Worm (Caenorhabditis elegans): Measurements from ENCODE around the gene C04G6.13.

Gene C04G6.13

ce11 chrII:5105020-5105419 lies 11.0 kb downstream of the C04G6.13 start (continued):
- TF ChIP-seq ceh-8 (GFP tag; optimal IDR thresholded peaks at IDR 0.05) (no peak), ceh-63 (GFP tag; optimal IDR thresholded peaks at IDR 0.05) (no peak), nhr-28 (tag; optimal IDR thresholded peaks at IDR 0.05) (no peak), pqm-1 (tag; optimal IDR thresholded peaks at IDR 0.05) (no peak), lin-14 (GFP tag; optimal IDR thresholded peaks at IDR 0.05) (peak; percentile 60), nhr-20 (tag; optimal IDR thresholded peaks at IDR 0.05) (peak; percentile 72), ztf-4 (tag; optimal IDR thresholded peaks at IDR 0.05) (no peak), lin-39 (tag; optimal IDR thresholded peaks at IDR 0.05) (no peak), ceh-82 (tag; optimal IDR thresholded peaks at IDR 0.05) (peak; percentile 43 to 78 (median 52)), nhr-19 (GFP tag; conservative IDR thresholded peaks at IDR 0.05) (peak; percentile 68), grh-1 (GFP tag; IDR thresholded peaks at IDR 0.05) (no peak), hlh-4 (tag; optimal IDR thresholded peaks at IDR 0.05) (no peak), nhr-71 (tag; optimal IDR thresholded peaks at IDR 0.05) (peak; percentile 73), nhr-90 (tag; optimal IDR thresholded peaks at IDR 0.05; ENCODE audit: poor library complexity) (peak; percentile 78), unc-30 (tag; optimal IDR thresholded peaks at IDR 0.05) (no peak), fkh-4 (tag; optimal IDR thresholded peaks at IDR 0.05; ENCODE audit: borderline replicate concordance) (no peak), nhr-237 (tag; optimal IDR thresholded peaks at IDR 0.05) (no peak), isw-1 (GFP tag; IDR thresholded peaks at IDR 0.05) (no peak), lin-35 (GFP tag; optimal IDR thresholded peaks at IDR 0.05) (peak; percentile 60 to 82), mef-2 (tag; optimal IDR thresholded peaks at IDR 0.05) (no peak), snu-23 (GFP tag; optimal IDR thresholded peaks at IDR 0.05) (peak; percentile 76), ama-1 (optimal IDR thresholded peaks at IDR 0.05) (peak; percentile 60), hpl-2 (GFP tag; optimal IDR thresholded peaks at IDR 0.05) (no peak), zag-1 (tag; optimal IDR thresholded peaks at IDR 0.05) (no peak), alr-1 (tag; optimal IDR thresholded peaks at IDR 0.05; ENCODE audit: borderline replicate concordance) (no peak), mep-1 (tag; optimal IDR thresholded peaks at IDR 0.05) (peak; percentile 78), skn-1 (tag; optimal IDR thresholded peaks at IDR 0.05) (peak; percentile 84), C34B4.2 (tag; optimal IDR thresholded peaks at IDR 0.05) (no peak), ceh-88 (GFP tag; IDR thresholded peaks at IDR 0.05) (peak; percentile 30; the same call in 1 of the 2 replicates), ets-5 (GFP tag; IDR thresholded peaks at IDR 0.05) (no peak), F16B12.6 (tag; optimal IDR thresholded peaks at IDR 0.05) (peak; percentile 31), sup-37 (GFP tag; optimal IDR thresholded peaks at IDR 0.05) (no peak), aly-2 (tag; optimal IDR thresholded peaks at IDR 0.05) (peak; percentile 78), unc-130 (tag; optimal IDR thresholded peaks at IDR 0.05) (peak; percentile 36), mdl-1 (tag; optimal IDR thresholded peaks at IDR 0.05) (peak in 1 of 2 experiments; percentile 66), nhr-76 (tag; optimal IDR thresholded peaks at IDR 0.05) (no peak), swsn-7 (tag; optimal IDR thresholded peaks at IDR 0.05) (peak; percentile 63), ztf-11 (tag; optimal IDR thresholded peaks at IDR 0.05) (peak in 1 of 2 experiments; percentile 32), dsc-1 (tag; optimal IDR thresholded peaks at IDR 0.05) (peak; percentile 75), egl-27 (tag; optimal IDR thresholded peaks at IDR 0.05) (peak in 1 of 2 experiments; percentile 31)

ce11 chrII:5109693-5110092 lies 15.6 kb downstream of the C04G6.13 start, which contains the start of gene F09C12.2:
Gene F09C12.2, plus strand, starts transcription at chrII:5110012.
- no peak for TF ChIP-seq pax-3 (tag; optimal IDR thresholded peaks at IDR 0.05)
- TF ChIP-seq elt-2 (tag; optimal IDR thresholded peaks at IDR 0.05): peak; percentile 82
- no peak for TF ChIP-seq ama-1 (optimal IDR thresholded peaks at IDR 0.05)
- TF ChIP-seq unc-86 (tag; optimal IDR thresholded peaks at IDR 0.05): no peak
- no peak for TF ChIP-seq nhr-28 (tag; optimal IDR thresholded peaks at IDR 0.05)
- no peak for TF ChIP-seq ceh-88 (GFP tag; IDR thresholded peaks at IDR 0.05)
- no peak for TF ChIP-seq efl-1 (optimal IDR thresholded peaks at IDR 0.05)
- peak in 1 of 2 experiments; percentile 72 for TF ChIP-seq efl-1 (GFP tag; optimal IDR thresholded peaks at IDR 0.05 in 1 of 2)
- TF ChIP-seq nhr-237 (tag; optimal IDR thresholded peaks at IDR 0.05): no peak
